Worm (Caenorhabditis elegans): ENCODE measurements around the gene ret-1.

The ret-1 gene

ce11 chrV:14855626-14856025, 8.4 kb upstream of the ret-1 start (continued):
- TF ChIP-seq F52B5.7 (tag; optimal IDR thresholded peaks at IDR 0.05) (peak; percentile 47), unc-130 (GFP tag; optimal IDR thresholded peaks at IDR 0.05) (no peak), tbx-9 (tag; optimal IDR thresholded peaks at IDR 0.05; ENCODE audit: borderline replicate concordance) (no peak), rpc-1 (optimal IDR thresholded peaks at IDR 0.05) (peak; percentile 72), rpc-1 (tag; optimal IDR thresholded peaks at IDR 0.05) (peak; percentile 75), ama-1 (optimal IDR thresholded peaks at IDR 0.05) (no peak), ama-1 (GFP tag; optimal IDR thresholded peaks at IDR 0.05) (no peak), B0019.2 (GFP tag; conservative IDR thresholded peaks at IDR 0.05) (no peak), lsl-1 (GFP tag; optimal IDR thresholded peaks at IDR 0.05) (no peak), ztf-26 (tag; optimal IDR thresholded peaks at IDR 0.05) (no peak), hmg-1.2 (GFP tag; IDR thresholded peaks at IDR 0.05) (peak; percentile 68), Y95B8A.8 (GFP tag; IDR thresholded peaks at IDR 0.05) (0 out of 2 replicates have a peak, but pooled peaks have one; percentile 33), chd-7 (tag; optimal IDR thresholded peaks at IDR 0.05) (peak; percentile 39), mel-28 (tag; optimal IDR thresholded peaks at IDR 0.05; ENCODE audit: borderline replicate concordance) (no peak)

- TF ChIP-seq sea-2 (GFP tag; IDR thresholded peaks at IDR 0.05): no peak
These were observed 7.0 kb upstream of the ret-1 start for ce11 chrV:14854261-14854660.

ce11 chrV:14853739-14854138, 6.5 kb upstream of the ret-1 start:
- peak in 1 of 2 experiments; percentile 74 for TF ChIP-seq let-607 (tag; optimal IDR thresholded peaks at IDR 0.05)
- TF ChIP-seq cebp-2 (GFP tag; IDR thresholded peaks at IDR 0.05): no peak
- peak; percentile 24 for TF ChIP-seq nhr-80 (tag; optimal IDR thresholded peaks at IDR 0.05)

ce11 chrV:14852620-14853019, 5.4 kb upstream of the ret-1 start:
- TF ChIP-seq mxl-1 (tag; optimal IDR thresholded peaks at IDR 0.05) (no peak), C17E4.6 (GFP tag; IDR thresholded peaks at IDR 0.05) (no peak), ztf-18 (tag; optimal IDR thresholded peaks at IDR 0.05) (no peak), lag-1 (GFP tag; IDR thresholded peaks at IDR 0.05) (no peak), B0261.1 (tag; optimal IDR thresholded peaks at IDR 0.05) (no peak), F33H1.4 (GFP tag; IDR thresholded peaks at IDR 0.05) (no peak), cebp-1 (GFP tag; IDR thresholded peaks at IDR 0.05) (no peak), cebp-1 (tag; optimal IDR thresholded peaks at IDR 0.05) (no peak)

- no peak for TF ChIP-seq ztf-22 (GFP tag; optimal IDR thresholded peaks at IDR 0.05)
- no peak for TF ChIP-seq madf-8 (GFP tag; conservative IDR thresholded peaks at IDR 0.05)
- no peak for TF ChIP-seq sdz-38 (tag; optimal IDR thresholded peaks at IDR 0.05)
- no peak for TF ChIP-seq ceh-27 (GFP tag; optimal IDR thresholded peaks at IDR 0.05)
- TF ChIP-seq cebp-2 (GFP tag; IDR thresholded peaks at IDR 0.05): no peak
- TF ChIP-seq B0019.2 (GFP tag; conservative IDR thresholded peaks at IDR 0.05): no peak
These were observed 4.8 kb upstream of the ret-1 start for ce11 chrV:14851972-14852371.

ce11 chrV:14851206-14851605, 4.0 kb upstream of the ret-1 start:
- TF ChIP-seq somi-1 (GFP tag; optimal IDR thresholded peaks at IDR 0.05): no peak
- TF ChIP-seq nfya-2 (GFP tag; IDR thresholded peaks at IDR 0.05): no peak
- peak; percentile 52; the same call in 1 of the 2 replicates for TF ChIP-seq hmg-1.2 (GFP tag; IDR thresholded peaks at IDR 0.05)
- TF ChIP-seq ama-1 (optimal IDR thresholded peaks at IDR 0.05): peak; percentile 24
- TF ChIP-seq ama-1 (GFP tag; optimal IDR thresholded peaks at IDR 0.05): no peak
- TF ChIP-seq cebp-1 (GFP tag; IDR thresholded peaks at IDR 0.05): no peak
- peak; percentile 44 for TF ChIP-seq cebp-1 (tag; optimal IDR thresholded peaks at IDR 0.05)
- TF ChIP-seq ztf-22 (GFP tag; optimal IDR thresholded peaks at IDR 0.05): no peak
- TF ChIP-seq chd-7 (tag; optimal IDR thresholded peaks at IDR 0.05): peak; percentile 19

Data from whole organism, young adult.